Fruit fly (Drosophila melanogaster) whole organism, wandering third instar larva: ENCODE data around the gene CG15715.

Source experiments
- Abd-B ChIP-seq: fragments of >200 bp; optimal IDR thresholded peaks from 2 replicates; lab custom pipeline; 2017; ENCODE audit warnings: missing biosample characterization, missing genetic modification characterization
- CG32264 ChIP-seq: fragments of 200-800 bp; sonication (Bioruptor generic); optimal IDR thresholded peaks from 2 replicates; lab custom pipeline; 2016; ENCODE audit warnings: missing biosample characterization, missing genetic modification characterization
- CG9705 ChIP-seq: fragments of 200-800 bp; sonication (Bioruptor generic); optimal IDR thresholded peaks from 2 replicates; lab custom pipeline; 2018; ENCODE audit warnings: missing biosample characterization, mild to moderate bottlenecking, missing genetic modification characterization
- CrebA ChIP-seq: fragments of 200-800 bp; sonication (Bioruptor generic); optimal IDR thresholded peaks from 2 replicates; lab custom pipeline; 2016; ENCODE audit warnings: missing biosample characterization, mild to moderate bottlenecking, missing genetic modification characterization, borderline replicate concordance
- Dfd ChIP-seq: fragments of >200 bp; optimal IDR thresholded peaks from 2 replicates; lab custom pipeline; 2017; ENCODE audit warnings: missing biosample characterization, missing genetic modification characterization
- Dif ChIP-seq: fragments of 200-275, 200-300 bp; sonication (Bioruptor generic); optimal IDR thresholded peaks from 2 replicates; lab custom pipeline; 2018; ENCODE audit warnings: missing biosample characterization, missing genetic modification characterization; ENCODE audit not compliant: partially characterized antibody
- GATAd ChIP-seq: sonication (Bioruptor generic); optimal IDR thresholded peaks from 2 replicates; lab custom pipeline; 2016; ENCODE audit warnings: missing biosample characterization, missing genetic modification characterization
- HLH106 ChIP-seq: fragments of 200-800 bp; optimal IDR thresholded peaks from 3 replicates; lab custom pipeline; 2019; ENCODE audit warnings: missing biosample characterization, mild to moderate bottlenecking, missing genetic modification characterization, moderate library complexity
- Hnf4 ChIP-seq: fragments of 200-800 bp; sonication (Bioruptor generic); optimal IDR thresholded peaks from 2 replicates; lab custom pipeline; 2016; ENCODE audit warnings: missing biosample characterization, mild to moderate bottlenecking, missing genetic modification characterization
- Hr78 ChIP-seq: fragments of >200 bp; optimal IDR thresholded peaks from 2 replicates; lab custom pipeline; 2017; ENCODE audit warnings: missing biosample characterization, missing genetic modification characterization
- Hr83 ChIP-seq: fragments of 200-300 bp; sonication (Bioruptor generic); optimal IDR thresholded peaks from 2 replicates; lab custom pipeline; 2016; ENCODE audit warnings: missing biosample characterization, mild to moderate bottlenecking, missing genetic modification characterization, moderate library complexity; ENCODE audit not compliant: poor library complexity, severe bottlenecking
- Jra ChIP-seq: sonication (Bioruptor generic); optimal IDR thresholded peaks from 2 replicates; lab custom pipeline; 2016; ENCODE audit warnings: missing biosample characterization, missing genetic modification characterization
- Mio ChIP-seq: sonication (Bioruptor generic); optimal IDR thresholded peaks from 2 replicates; lab custom pipeline; 2016; ENCODE audit warnings: missing biosample characterization, missing genetic modification characterization
- Myc ChIP-seq: fragments of >200 bp; optimal IDR thresholded peaks from 2 replicates; lab custom pipeline; 2017
- N ChIP-seq: fragments of >200 bp; optimal IDR thresholded peaks from 2 replicates; lab custom pipeline; 2018; ENCODE audit warnings: missing biosample characterization, missing external identifiers, missing genetic modification characterization
- OdsH ChIP-seq: fragments of 200-800 bp; sonication (Bioruptor generic); optimal IDR thresholded peaks from 2 replicates; lab custom pipeline; 2016; ENCODE audit warnings: missing biosample characterization, mild to moderate bottlenecking, missing genetic modification characterization
- Rel ChIP-seq, 2 experiments: fragments of 200-800 bp; sonication (Bioruptor generic) in 1 of 2; optimal IDR thresholded peaks; 2 replicates in 1 of 2; 3 replicates in 1 of 2; lab custom pipeline; 2016 to 2019; ENCODE audit warnings: mild to moderate bottlenecking in 2 of 2, missing biosample characterization in 2 of 2, missing genetic modification characterization in 2 of 2, moderate library complexity in 1 of 2
- Sp1 ChIP-seq: fragments of 200-800 bp; sonication (Bioruptor generic); optimal IDR thresholded peaks from 3 replicates; lab custom pipeline; 2019; ENCODE audit warnings: missing biosample characterization, mild to moderate bottlenecking, missing genetic modification characterization, moderate library complexity
- Vsx2 ChIP-seq: fragments of 200-300, 225-300 bp; sonication (Bioruptor generic); optimal IDR thresholded peaks from 2 replicates; lab custom pipeline; 2018; ENCODE audit warnings: missing biosample characterization, missing genetic modification characterization; ENCODE audit not compliant: partially characterized antibody
- br ChIP-seq: fragments of 200-800 bp; sonication (Bioruptor generic); optimal IDR thresholded peaks from 2 replicates; lab custom pipeline; 2016; ENCODE audit warnings: missing biosample characterization, missing genetic modification characterization
- brk ChIP-seq: fragments of 200-800 bp; sonication (Bioruptor generic); optimal IDR thresholded peaks from 2 replicates; lab custom pipeline; 2016; ENCODE audit warnings: missing biosample characterization, mild to moderate bottlenecking, missing genetic modification characterization
- dl ChIP-seq, 2 experiments: fragments of 175-275, 200-275 bp in 1 of 2; fragments of 200-275 bp in 1 of 2; sonication (Bioruptor generic); optimal IDR thresholded peaks; lab custom pipeline; 2018; ENCODE audit warnings: mild to moderate bottlenecking in 2 of 2, missing biosample characterization in 2 of 2, missing genetic modification characterization in 2 of 2, moderate library complexity in 2 of 2; ENCODE audit not compliant: partially characterized antibody in 2 of 2, insufficient read depth in 1 of 2
- dmrt93B ChIP-seq: fragments of 200-800 bp; sonication (Bioruptor generic); optimal IDR thresholded peaks from 2 replicates; lab custom pipeline; 2018; ENCODE audit warnings: missing biosample characterization, mild to moderate bottlenecking, missing genetic modification characterization
- dsf ChIP-seq: sonication (Bioruptor generic); optimal IDR thresholded peaks from 2 replicates; lab custom pipeline; 2016; ENCODE audit warnings: missing biosample characterization, missing genetic modification characterization, borderline replicate concordance
- ey ChIP-seq: fragments of 200-800 bp; sonication (Bioruptor generic); optimal IDR thresholded peaks from 2 replicates; lab custom pipeline; 2016; ENCODE audit warnings: missing biosample characterization, missing genetic modification characterization
- foxo ChIP-seq, 2 experiments: fragments of 200-800 bp; sonication (Bioruptor generic); optimal IDR thresholded peaks; 2 replicates in 1 of 2; 3 replicates in 1 of 2; lab custom pipeline; 2016 to 2017; ENCODE audit warnings: missing biosample characterization in 2 of 2, missing genetic modification characterization in 2 of 2
- fru ChIP-seq: fragments of 200-800 bp; sonication (Bioruptor generic); optimal IDR thresholded peaks from 3 replicates; lab custom pipeline; 2016; ENCODE audit warnings: missing biosample characterization, mild to moderate bottlenecking, missing genetic modification characterization
- h ChIP-seq: fragments of 200-800 bp; sonication (Bioruptor generic); optimal IDR thresholded peaks from 3 replicates; lab custom pipeline; 2016; ENCODE audit warnings: missing biosample characterization, mild to moderate bottlenecking, missing genetic modification characterization
- jim ChIP-seq: fragments of 175-275, 200-325 bp; sonication (Bioruptor generic); optimal IDR thresholded peaks from 2 replicates; lab custom pipeline; 2016; ENCODE audit warnings: missing biosample characterization, mild to moderate bottlenecking, missing genetic modification characterization
- lola ChIP-seq: fragments of >200 bp; optimal IDR thresholded peaks from 2 replicates; lab custom pipeline; 2017; ENCODE audit warnings: missing biosample characterization, missing genetic modification characterization
- pan ChIP-seq: fragments of >200 bp; optimal IDR thresholded peaks from 2 replicates; lab custom pipeline; 2017
- psq ChIP-seq: fragments of 200-800 bp; sonication (Bioruptor generic); optimal IDR thresholded peaks from 3 replicates; lab custom pipeline; 2017; ENCODE audit warnings: missing biosample characterization, mild to moderate bottlenecking, missing genetic modification characterization, moderate library complexity
- rgr ChIP-seq: fragments of 200-800 bp; sonication (Bioruptor generic); optimal IDR thresholded peaks from 3 replicates; lab custom pipeline; 2016; ENCODE audit warnings: missing biosample characterization, mild to moderate bottlenecking, missing genetic modification characterization
- sage ChIP-seq: fragments of 200-800 bp; sonication (Bioruptor generic); optimal IDR thresholded peaks from 2 replicates; lab custom pipeline; 2016; ENCODE audit warnings: missing biosample characterization, mild to moderate bottlenecking, missing genetic modification characterization
- sv ChIP-seq: fragments of 200-800 bp; sonication (Bioruptor generic); optimal IDR thresholded peaks from 3 replicates; lab custom pipeline; 2016; ENCODE audit warnings: missing biosample characterization, missing genetic modification characterization
- tai ChIP-seq: sonication (Bioruptor generic); optimal IDR thresholded peaks from 2 replicates; lab custom pipeline; 2016; ENCODE audit warnings: missing biosample characterization, missing genetic modification characterization
- usp ChIP-seq: fragments of >200 bp; optimal IDR thresholded peaks from 2 replicates; lab custom pipeline; 2017; ENCODE audit warnings: missing biosample characterization, missing genetic modification characterization
- woc ChIP-seq: sonication (Bioruptor generic); optimal IDR thresholded peaks from 2 replicates; lab custom pipeline; 2016; ENCODE audit warnings: missing biosample characterization, mild to moderate bottlenecking, missing genetic modification characterization

CG15715 gene

dm6 chr3L:15825493-15826209, 11.6 kb downstream of the CG15715 start:
- TF ChIP-seq CG9705 (no peak), sv (GFP tag; lab: Kevin White, UChicago) (no peak), Sp1 (GFP tag; lab: Kevin White, UChicago) (peak; percentile 4), Jra (GFP tag; lab: Kevin White, UChicago) (no peak), rgr (GFP tag; lab: Kevin White, UChicago) (peak; percentile 50), Hnf4 (GFP tag; lab: Kevin White, UChicago) (peak; percentile 63), OdsH (peak; percentile 64), Rel (GFP tag; optimal IDR thresholded peaks at IDR 0.05; lab: Kevin White, UChicago) (peak; percentile 35), Rel (tag; optimal IDR thresholded peaks at IDR 0.05; lab: Kevin White, UChicago) (no peak), Dif (peak; percentile 80), dl (GFP tag; optimal IDR thresholded peaks at IDR 0.05; lab: Kevin White, UChicago; ENCODE audit: insufficient read depth in 1 of 2, partially characterized antibody in 2 of 2) (peak in 1 of 2 experiments; percentile 79), usp (GFP tag; lab: Kevin White, UChicago) (no peak), CrebA (GFP tag; lab: Kevin White, UChicago) (no peak), HLH106 (tag; lab: Kevin White, UChicago) (no peak), lola (no peak), Vsx2 (GFP tag; lab: Kevin White, UChicago) (no peak), psq (GFP tag; lab: Kevin White, UChicago) (peak; percentile 75), Dfd (GFP tag; lab: Kevin White, UChicago) (no peak), N (GFP tag; lab: Kevin White, UChicago) (peak; percentile 91), jim (GFP tag; lab: Kevin White, UChicago) (no peak), GATAd (GFP tag; lab: Kevin White, UChicago) (no peak), h (GFP tag; lab: Kevin White, UChicago) (peak; percentile 67), Myc (lab: Kevin White, UChicago) (no peak), tai (GFP tag; lab: Kevin White, UChicago) (peak; percentile 12), fru (GFP tag; lab: Kevin White, UChicago) (peak; percentile 50), ey (GFP tag; lab: Kevin White, UChicago) (peak; percentile 17), CG32264 (GFP tag; lab: Kevin White, UChicago) (no peak), Mio (no peak), woc (GFP tag; lab: Kevin White, UChicago) (no peak), pan (lab: Kevin White, UChicago) (no peak), Hr78 (GFP tag; lab: Kevin White, UChicago) (peak; percentile 81), dsf (GFP tag; lab: Kevin White, UChicago) (no peak), Hr83 (GFP tag; lab: Kevin White, UChicago) (peak; percentile 60), sage (GFP tag; lab: Kevin White, UChicago) (peak; percentile 36), br (GFP tag; lab: Kevin White, UChicago) (peak; percentile 58), Abd-B (GFP tag; lab: Kevin White, UChicago) (peak; percentile 2), foxo (GFP tag; optimal IDR thresholded peaks at IDR 0.05; lab: Kevin White, UChicago) (peak; percentile 28 to 39), dmrt93B (GFP tag; lab: Kevin White, UChicago) (no peak), brk (GFP tag; lab: Kevin White, UChicago) (no peak)

- TF ChIP-seq Rel (GFP tag; optimal IDR thresholded peaks at IDR 0.05; lab: Kevin White, UChicago) (no peak), Rel (tag; optimal IDR thresholded peaks at IDR 0.05; lab: Kevin White, UChicago) (peak; percentile 13), Abd-B (GFP tag; lab: Kevin White, UChicago) (no peak)
Observed at dm6 chr3L:15824537-15824936, 12.7 kb downstream of the CG15715 start.
